Worm (Caenorhabditis elegans) whole organism, midembryonic: Measurements from ENCODE around the gene faah-6.

ENCODE experiments used
- cog-1 ChIP-seq: sonication (generic microtip); optimal IDR thresholded peaks from 2 replicates; lab custom pipeline; 2016; ENCODE audit warnings: missing genetic modification characterization, missing compliant biosample characterization
- flt-1 ChIP-seq: fragments of 200-800 bp; sonication (Bioruptor generic); IDR thresholded peaks from 2 replicates; pipeline ENCODE4 v1.3.6; 2022; ENCODE audit warnings: missing genetic modification characterization, missing compliant biosample characterization
- klf-2 ChIP-seq: fragments of 200-800 bp; sonication (Bioruptor generic); conservative IDR thresholded peaks from 2 replicates; pipeline ENCODE4 v1.3.6; 2022; ENCODE audit warnings: missing genetic modification reagents, missing genetic modification characterization, missing compliant biosample characterization
- med-1 ChIP-seq: sonication (generic microtip); optimal IDR thresholded peaks from 2 replicates; lab custom pipeline; 2017; ENCODE audit warnings: missing genetic modification characterization, mild to moderate bottlenecking, missing compliant biosample characterization, antibody characterized with exemption, missing genetic modification reagents; ENCODE audit not compliant: insufficient read depth
- ref-1 ChIP-seq: fragments of 200-800 bp; sonication (Bioruptor generic); conservative IDR thresholded peaks from 2 replicates; pipeline ENCODE4 v1.3.6; 2022; ENCODE audit warnings: missing genetic modification reagents, missing genetic modification characterization, missing compliant biosample characterization

- no peak for TF ChIP-seq ref-1 (GFP tag; lab: Robert Waterston, UW)
- TF ChIP-seq klf-2 (GFP tag; lab: Robert Waterston, UW): no peak
- TF ChIP-seq flt-1: no peak
- no peak for TF ChIP-seq cog-1 (tag; lab: Kevin White, UChicago)
- TF ChIP-seq med-1 (GFP tag; lab: Kevin White, UChicago): no peak
Observed at ce11 chrIII:11663400-11663799, 13.1 kb downstream of the faah-6 start.
